Worm (Caenorhabditis elegans) whole organism, L1 larva: ENCODE data around the gene ippk-1.

Experiments
- ama-1 ChIP-seq: fragments of 150-350 bp; optimal IDR thresholded peaks from 2 replicates; lab custom pipeline; 2014
- fos-1 ChIP-seq: fragments of 150-350 bp; optimal IDR thresholded peaks from 2 replicates; lab custom pipeline; 2014; ENCODE audit warnings: missing biosample characterization, missing genetic modification characterization

- TF ChIP-seq fos-1 = no peak
- TF ChIP-seq ama-1 = no peak
Measured at ce11 chrII:12064680-12065135, 22.0 kb downstream of the ippk-1 start, which contains the start of gene arrd-8.
